Worm (Caenorhabditis elegans) whole organism, mixed stage, embryonic: ENCODE results near the gene sld-5.

Experiments
- bed-3 ChIP-seq: fragments of 200-800 bp; sonication (Bioruptor generic); optimal IDR thresholded peaks from 3 replicates; lab custom pipeline; 2018; ENCODE audit warnings: mild to moderate bottlenecking, missing genetic modification characterization, moderate library complexity, missing compliant biosample characterization
- blmp-1 ChIP-seq: fragments of 150-350 bp; optimal IDR thresholded peaks from 2 replicates; lab custom pipeline; 2014; ENCODE audit warnings: missing biosample characterization, missing genetic modification characterization
- ceh-39 ChIP-seq: fragments of 150-350 bp; optimal IDR thresholded peaks from 2 replicates; lab custom pipeline; 2014; ENCODE audit warnings: missing biosample characterization, missing genetic modification characterization
- cnd-1 ChIP-seq: fragments of 200-800 bp; sonication (Bioruptor generic); optimal IDR thresholded peaks from 2 replicates; lab custom pipeline; 2018; ENCODE audit warnings: mild to moderate bottlenecking, missing genetic modification characterization, missing compliant biosample characterization
- elt-3 ChIP-seq: fragments of 150-350 bp; optimal IDR thresholded peaks from 2 replicates; lab custom pipeline; 2014; ENCODE audit warnings: missing biosample characterization, missing genetic modification characterization
- flh-1 ChIP-seq: fragments of 200-800 bp; sonication (Bioruptor generic); optimal IDR thresholded peaks from 2 replicates; lab custom pipeline; 2018; ENCODE audit warnings: mild to moderate bottlenecking, missing genetic modification characterization, moderate library complexity, missing compliant biosample characterization
- hlh-1 ChIP-seq: fragments of 150-350 bp; optimal IDR thresholded peaks from 2 replicates; lab custom pipeline; 2014; ENCODE audit warnings: missing biosample characterization, missing genetic modification reagents, missing genetic modification characterization
- lin-32 ChIP-seq: fragments of 200-800 bp; sonication (Bioruptor generic); optimal IDR thresholded peaks from 2 replicates; lab custom pipeline; 2018; ENCODE audit warnings: mild to moderate bottlenecking, missing genetic modification characterization, missing compliant biosample characterization
- lsy-2 ChIP-seq: fragments of 150-350 bp; optimal IDR thresholded peaks from 2 replicates; lab custom pipeline; 2014; ENCODE audit warnings: missing biosample characterization, missing genetic modification characterization
- pha-4 ChIP-seq: fragments of 150-350 bp; optimal IDR thresholded peaks from 2 replicates; lab custom pipeline; 2018; ENCODE audit warnings: missing biosample characterization, missing genetic modification reagents, missing genetic modification characterization
- sem-2 ChIP-seq: fragments of 200-800 bp; sonication (Bioruptor generic); optimal IDR thresholded peaks from 2 replicates; lab custom pipeline; 2018; ENCODE audit warnings: mild to moderate bottlenecking, missing genetic modification characterization, missing compliant biosample characterization
- sptf-1 ChIP-seq: sonication (generic microtip); optimal IDR thresholded peaks from 2 replicates; lab custom pipeline; 2017; ENCODE audit warnings: mild to moderate bottlenecking, missing genetic modification characterization, moderate library complexity, missing compliant biosample characterization
- unc-62 ChIP-seq: fragments of 150-350 bp; optimal IDR thresholded peaks from 2 replicates; lab custom pipeline; 2014; ENCODE audit warnings: missing biosample characterization, missing genetic modification reagents, missing genetic modification characterization

Gene sld-5

DNA sequence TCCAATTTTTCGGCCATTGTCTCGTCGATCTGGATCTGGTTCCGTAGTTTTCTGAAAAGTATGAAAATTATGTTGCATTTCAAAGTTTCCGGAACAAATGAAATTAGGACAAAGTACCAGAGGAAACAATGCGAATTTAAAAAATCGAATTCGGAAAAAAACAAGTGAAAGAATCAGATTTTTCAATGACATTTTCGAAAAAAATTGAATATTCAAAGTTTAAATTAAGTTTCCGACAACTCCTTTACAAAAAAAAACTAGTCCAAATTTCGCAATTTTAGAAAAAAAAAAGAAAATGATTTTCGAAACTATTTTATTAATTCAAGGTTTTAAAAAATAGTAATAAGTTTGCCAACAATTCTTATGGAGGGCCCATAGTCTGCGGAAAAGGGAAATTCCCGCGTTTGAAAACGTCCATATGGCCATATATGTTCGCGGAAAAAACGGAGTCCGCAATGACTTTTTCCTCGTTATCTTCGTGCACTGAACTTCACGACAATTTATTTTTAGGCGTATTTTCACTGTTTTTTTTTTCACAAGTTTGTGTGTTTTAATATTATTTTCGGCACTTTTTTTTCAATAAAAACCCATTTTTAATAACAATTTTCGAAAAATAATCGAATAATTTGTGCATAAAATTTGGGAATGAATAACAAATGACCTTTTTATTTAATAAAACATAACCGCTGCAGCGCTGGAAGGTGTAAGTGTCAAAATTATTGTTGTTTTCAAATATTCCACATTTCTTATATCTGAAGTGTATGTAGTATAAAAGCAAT lies 45.3 kb downstream of the sld-5 start, which contains the start of the genes fbxa-115 and Y113G7B.27:
fbxa-115 (minus strand) TSS at position 51 of the 779 bp plus-strand sequence.
Y113G7B.27 (plus strand) TSS at position 729 of the 779 bp plus-strand sequence.
- TF ChIP-seq ceh-39 (tag; lab: Kevin White, UChicago), result no peak
- TF ChIP-seq cnd-1 (tag; lab: Kevin White, UChicago), result no peak
- TF ChIP-seq flh-1, result no peak
- no peak for TF ChIP-seq blmp-1
- TF ChIP-seq sem-2 (GFP tag; lab: Kevin White, UChicago), result no peak

- TF ChIP-seq unc-62 (GFP tag; lab: Kevin White, UChicago) (no peak), pha-4 (tag; lab: Kevin White, UChicago) (no peak), elt-3 (tag; lab: Kevin White, UChicago) (no peak), flh-1 (no peak), hlh-1 (tag; lab: Kevin White, UChicago) (no peak), sptf-1 (tag; lab: Kevin White, UChicago) (no peak)
Observed at ce11 chrV:20188790-20189189, 48.8 kb downstream of the sld-5 start, which contains the start of gene fbxa-116. TSS of gene fbxa-116 (minus strand) at chrV:20188890.

- TF ChIP-seq lsy-2 (tag; lab: Kevin White, UChicago), result no peak
- TF ChIP-seq bed-3 (GFP tag; lab: Kevin White, UChicago), result no peak
- no peak for TF ChIP-seq lin-32 (GFP tag; lab: Kevin White, UChicago)
Observed at ce11 chrV:20186579-20186978, 51.0 kb downstream of the sld-5 start, which contains the start of gene srz-16. TSS of gene srz-16 (minus strand) at chrV:20186679.
